Fruit fly (Drosophila melanogaster): Measurements from ENCODE around the gene Dok.

- TF ChIP-seq CG34367 (tag; optimal IDR thresholded peaks at IDR 0.05) (no peak), EcR (GFP tag; optimal IDR thresholded peaks at IDR 0.05) (no peak), CG10348 (GFP tag; IDR thresholded peaks at IDR 0.05) (no peak), Ets98B (GFP tag; IDR thresholded peaks at IDR 0.05) (no peak), CG32121 (GFP tag; IDR thresholded peaks at IDR 0.05) (no peak), CG13204 (GFP tag; optimal IDR thresholded peaks at IDR 0.05) (no peak), CG15710 (tag; optimal IDR thresholded peaks at IDR 0.05) (no peak), CG14655 (GFP tag; optimal IDR thresholded peaks at IDR 0.05) (no peak)
Observed at dm6 chrX:7308794-7309193, 15.2 kb upstream of the Dok start.
